Fruit fly (Drosophila melanogaster) whole organism, wandering third instar larva: Measurements from ENCODE around the gene CG1317.

ENCODE experiments used
- Abd-B ChIP-seq: fragments of >200 bp; optimal IDR thresholded peaks from 2 replicates; lab custom pipeline; 2017; ENCODE audit warnings: missing biosample characterization, missing genetic modification characterization
- CG32264 ChIP-seq: fragments of 200-800 bp; sonication (Bioruptor generic); optimal IDR thresholded peaks from 2 replicates; lab custom pipeline; 2016; ENCODE audit warnings: missing biosample characterization, missing genetic modification characterization
- CG9705 ChIP-seq: fragments of 200-800 bp; sonication (Bioruptor generic); optimal IDR thresholded peaks from 2 replicates; lab custom pipeline; 2018; ENCODE audit warnings: missing biosample characterization, mild to moderate bottlenecking, missing genetic modification characterization
- Dfd ChIP-seq: fragments of >200 bp; optimal IDR thresholded peaks from 2 replicates; lab custom pipeline; 2017; ENCODE audit warnings: missing biosample characterization, missing genetic modification characterization
- Dif ChIP-seq: fragments of 200-275, 200-300 bp; sonication (Bioruptor generic); optimal IDR thresholded peaks from 2 replicates; lab custom pipeline; 2018; ENCODE audit warnings: missing biosample characterization, missing genetic modification characterization; ENCODE audit not compliant: partially characterized antibody
- GATAd ChIP-seq: sonication (Bioruptor generic); optimal IDR thresholded peaks from 2 replicates; lab custom pipeline; 2016; ENCODE audit warnings: missing biosample characterization, missing genetic modification characterization
- Hnf4 ChIP-seq: fragments of 200-800 bp; sonication (Bioruptor generic); optimal IDR thresholded peaks from 2 replicates; lab custom pipeline; 2016; ENCODE audit warnings: missing biosample characterization, mild to moderate bottlenecking, missing genetic modification characterization
- Hr78 ChIP-seq: fragments of >200 bp; optimal IDR thresholded peaks from 2 replicates; lab custom pipeline; 2017; ENCODE audit warnings: missing biosample characterization, missing genetic modification characterization
- Hr83 ChIP-seq: fragments of 200-300 bp; sonication (Bioruptor generic); optimal IDR thresholded peaks from 2 replicates; lab custom pipeline; 2016; ENCODE audit warnings: missing biosample characterization, mild to moderate bottlenecking, missing genetic modification characterization, moderate library complexity; ENCODE audit not compliant: poor library complexity, severe bottlenecking
- Jra ChIP-seq: sonication (Bioruptor generic); optimal IDR thresholded peaks from 2 replicates; lab custom pipeline; 2016; ENCODE audit warnings: missing biosample characterization, missing genetic modification characterization
- Mio ChIP-seq: sonication (Bioruptor generic); optimal IDR thresholded peaks from 2 replicates; lab custom pipeline; 2016; ENCODE audit warnings: missing biosample characterization, missing genetic modification characterization
- Myc ChIP-seq: fragments of >200 bp; optimal IDR thresholded peaks from 2 replicates; lab custom pipeline; 2017
- N ChIP-seq: fragments of >200 bp; optimal IDR thresholded peaks from 2 replicates; lab custom pipeline; 2018; ENCODE audit warnings: missing biosample characterization, missing external identifiers, missing genetic modification characterization
- OdsH ChIP-seq: fragments of 200-800 bp; sonication (Bioruptor generic); optimal IDR thresholded peaks from 2 replicates; lab custom pipeline; 2016; ENCODE audit warnings: missing biosample characterization, mild to moderate bottlenecking, missing genetic modification characterization
- Rel ChIP-seq, 2 experiments: fragments of 200-800 bp; sonication (Bioruptor generic) in 1 of 2; optimal IDR thresholded peaks; 2 replicates in 1 of 2; 3 replicates in 1 of 2; lab custom pipeline; 2016 to 2019; ENCODE audit warnings: mild to moderate bottlenecking in 2 of 2, missing biosample characterization in 2 of 2, missing genetic modification characterization in 2 of 2, moderate library complexity in 1 of 2
- Sp1 ChIP-seq: fragments of 200-800 bp; sonication (Bioruptor generic); optimal IDR thresholded peaks from 3 replicates; lab custom pipeline; 2019; ENCODE audit warnings: missing biosample characterization, mild to moderate bottlenecking, missing genetic modification characterization, moderate library complexity
- Vsx2 ChIP-seq: fragments of 200-300, 225-300 bp; sonication (Bioruptor generic); optimal IDR thresholded peaks from 2 replicates; lab custom pipeline; 2018; ENCODE audit warnings: missing biosample characterization, missing genetic modification characterization; ENCODE audit not compliant: partially characterized antibody
- br ChIP-seq: fragments of 200-800 bp; sonication (Bioruptor generic); optimal IDR thresholded peaks from 2 replicates; lab custom pipeline; 2016; ENCODE audit warnings: missing biosample characterization, missing genetic modification characterization
- dl ChIP-seq, 2 experiments: fragments of 175-275, 200-275 bp in 1 of 2; fragments of 200-275 bp in 1 of 2; sonication (Bioruptor generic); optimal IDR thresholded peaks; lab custom pipeline; 2018; ENCODE audit warnings: mild to moderate bottlenecking in 2 of 2, missing biosample characterization in 2 of 2, missing genetic modification characterization in 2 of 2, moderate library complexity in 2 of 2; ENCODE audit not compliant: partially characterized antibody in 2 of 2, insufficient read depth in 1 of 2
- dmrt93B ChIP-seq: fragments of 200-800 bp; sonication (Bioruptor generic); optimal IDR thresholded peaks from 2 replicates; lab custom pipeline; 2018; ENCODE audit warnings: missing biosample characterization, mild to moderate bottlenecking, missing genetic modification characterization
- dsf ChIP-seq: sonication (Bioruptor generic); optimal IDR thresholded peaks from 2 replicates; lab custom pipeline; 2016; ENCODE audit warnings: missing biosample characterization, missing genetic modification characterization, borderline replicate concordance
- ey ChIP-seq: fragments of 200-800 bp; sonication (Bioruptor generic); optimal IDR thresholded peaks from 2 replicates; lab custom pipeline; 2016; ENCODE audit warnings: missing biosample characterization, missing genetic modification characterization
- fru ChIP-seq: fragments of 200-800 bp; sonication (Bioruptor generic); optimal IDR thresholded peaks from 3 replicates; lab custom pipeline; 2016; ENCODE audit warnings: missing biosample characterization, mild to moderate bottlenecking, missing genetic modification characterization
- h ChIP-seq: fragments of 200-800 bp; sonication (Bioruptor generic); optimal IDR thresholded peaks from 3 replicates; lab custom pipeline; 2016; ENCODE audit warnings: missing biosample characterization, mild to moderate bottlenecking, missing genetic modification characterization
- lola ChIP-seq: fragments of >200 bp; optimal IDR thresholded peaks from 2 replicates; lab custom pipeline; 2017; ENCODE audit warnings: missing biosample characterization, missing genetic modification characterization
- psq ChIP-seq: fragments of 200-800 bp; sonication (Bioruptor generic); optimal IDR thresholded peaks from 3 replicates; lab custom pipeline; 2017; ENCODE audit warnings: missing biosample characterization, mild to moderate bottlenecking, missing genetic modification characterization, moderate library complexity
- rgr ChIP-seq: fragments of 200-800 bp; sonication (Bioruptor generic); optimal IDR thresholded peaks from 3 replicates; lab custom pipeline; 2016; ENCODE audit warnings: missing biosample characterization, mild to moderate bottlenecking, missing genetic modification characterization
- sv ChIP-seq: fragments of 200-800 bp; sonication (Bioruptor generic); optimal IDR thresholded peaks from 3 replicates; lab custom pipeline; 2016; ENCODE audit warnings: missing biosample characterization, missing genetic modification characterization
- tai ChIP-seq: sonication (Bioruptor generic); optimal IDR thresholded peaks from 2 replicates; lab custom pipeline; 2016; ENCODE audit warnings: missing biosample characterization, missing genetic modification characterization
- woc ChIP-seq: sonication (Bioruptor generic); optimal IDR thresholded peaks from 2 replicates; lab custom pipeline; 2016; ENCODE audit warnings: missing biosample characterization, mild to moderate bottlenecking, missing genetic modification characterization

CG1317 gene

DNA sequence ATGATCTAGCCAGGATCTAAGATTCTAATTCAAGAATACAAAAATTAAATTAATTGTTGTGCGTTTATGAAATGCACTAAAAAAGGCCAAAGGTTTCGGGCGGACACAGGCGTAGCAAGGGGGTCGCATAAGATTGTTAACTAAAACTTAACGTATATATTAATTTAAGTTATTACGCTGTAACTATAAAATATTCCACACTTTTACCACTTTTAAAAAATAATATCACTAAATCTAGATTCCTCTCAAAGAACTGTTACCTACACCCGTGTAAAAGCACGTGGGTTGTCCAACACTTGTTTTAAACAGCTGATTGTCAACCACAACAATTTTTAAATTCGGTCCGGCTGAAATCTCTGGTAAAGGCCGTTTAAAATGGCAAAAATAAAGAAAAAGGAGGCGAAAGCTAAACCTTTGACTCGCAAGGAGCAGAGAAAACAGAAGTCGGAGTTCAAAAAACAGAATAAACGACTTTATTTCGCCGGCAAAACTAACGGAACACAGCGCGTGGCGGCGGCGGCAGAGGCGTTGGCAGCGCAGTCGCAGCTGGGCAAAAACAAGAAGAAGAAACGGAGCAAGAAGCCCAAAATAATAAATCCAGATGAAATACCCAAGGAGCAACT lies 1.8 kb upstream of the CG1317 start, which contains the start of the genes mRpL23 and CG9004 (continued):
- peak; percentile 37 for TF ChIP-seq Myc (lab: Kevin White, UChicago)
- TF ChIP-seq ey (GFP tag; lab: Kevin White, UChicago): peak; percentile 99
- peak; percentile 100 for TF ChIP-seq rgr
- TF ChIP-seq Hr83 (GFP tag; lab: Kevin White, UChicago): peak; percentile 96
- peak; percentile 100 for TF ChIP-seq h
- TF ChIP-seq psq (GFP tag; lab: Kevin White, UChicago): peak; percentile 98
- TF ChIP-seq Mio (GFP tag; lab: Kevin White, UChicago): peak; percentile 92
- TF ChIP-seq Sp1 (GFP tag; lab: Kevin White, UChicago): peak; percentile 99
- TF ChIP-seq N: no peak
- TF ChIP-seq fru (GFP tag; lab: Kevin White, UChicago): peak; percentile 99
- peak; percentile 87 for TF ChIP-seq Rel (GFP tag; optimal IDR thresholded peaks at IDR 0.05; lab: Kevin White, UChicago)
- TF ChIP-seq Rel (tag; optimal IDR thresholded peaks at IDR 0.05; lab: Kevin White, UChicago): peak; percentile 91

DNA sequence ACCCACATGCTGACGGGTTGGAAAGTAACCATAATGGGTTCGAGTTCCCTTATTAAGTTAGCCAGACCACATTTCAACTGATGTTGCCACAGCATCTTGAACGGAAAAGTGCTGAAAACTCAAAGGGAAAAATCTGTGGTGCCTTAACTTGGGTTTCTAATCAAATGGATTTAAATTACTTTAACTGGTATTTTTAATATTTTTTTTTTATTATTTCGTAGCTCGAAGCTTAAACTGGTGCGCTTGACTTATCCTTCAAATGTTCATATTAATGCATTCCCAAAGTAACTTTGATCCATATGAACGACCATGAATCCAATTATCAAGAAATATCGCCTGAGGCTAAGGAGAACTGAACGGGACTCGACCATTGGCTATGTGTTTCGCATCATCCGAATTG lies 11.5 kb downstream of the CG1317 start, which contains the start of gene CG13801:
Gene CG13801, plus strand, starts transcription at position 301 of the 400 bp plus-strand sequence.
- TF ChIP-seq sv (GFP tag; lab: Kevin White, UChicago) (no peak), CG32264 (GFP tag; lab: Kevin White, UChicago) (no peak), Hr78 (GFP tag; lab: Kevin White, UChicago) (no peak), dl (GFP tag; optimal IDR thresholded peaks at IDR 0.05; lab: Kevin White, UChicago; ENCODE audit: insufficient read depth in 1 of 2, partially characterized antibody in 2 of 2) (no peak), Dif (no peak), Rel (GFP tag; optimal IDR thresholded peaks at IDR 0.05; lab: Kevin White, UChicago) (no peak), Rel (tag; optimal IDR thresholded peaks at IDR 0.05; lab: Kevin White, UChicago) (no peak), woc (GFP tag; lab: Kevin White, UChicago) (no peak), dsf (GFP tag; lab: Kevin White, UChicago) (no peak), Hr83 (GFP tag; lab: Kevin White, UChicago) (no peak), OdsH (GFP tag; lab: Kevin White, UChicago) (no peak), lola (GFP tag; lab: Kevin White, UChicago) (no peak), Jra (GFP tag; lab: Kevin White, UChicago) (no peak), Myc (lab: Kevin White, UChicago) (no peak), h (no peak), Abd-B (no peak), N (no peak), CG9705 (GFP tag; lab: Kevin White, UChicago) (no peak), Vsx2 (GFP tag; lab: Kevin White, UChicago) (no peak), Sp1 (GFP tag; lab: Kevin White, UChicago) (no peak)

DNA sequence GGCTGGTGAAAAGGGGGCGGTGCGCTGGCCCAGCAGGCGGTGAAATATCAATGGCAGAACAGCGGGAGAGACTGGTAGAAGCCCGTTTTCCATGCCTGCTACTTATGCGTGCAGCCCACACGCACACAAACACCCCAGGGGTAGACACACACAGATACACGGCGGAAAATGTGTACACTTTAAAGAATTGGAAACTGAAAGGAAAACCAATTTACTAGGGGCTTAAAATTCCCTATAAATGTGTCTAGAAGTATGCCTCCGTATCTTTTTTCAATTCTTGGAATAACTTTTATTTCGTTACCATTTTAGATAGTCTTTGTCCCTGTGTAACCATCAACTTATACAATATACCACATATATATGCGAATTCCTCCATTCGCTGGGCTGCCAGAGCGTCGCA lies 39.5 kb downstream of the CG1317 start:
- TF ChIP-seq Rel (GFP tag; optimal IDR thresholded peaks at IDR 0.05; lab: Kevin White, UChicago) (no peak), Rel (tag; optimal IDR thresholded peaks at IDR 0.05; lab: Kevin White, UChicago) (no peak)

DNA sequence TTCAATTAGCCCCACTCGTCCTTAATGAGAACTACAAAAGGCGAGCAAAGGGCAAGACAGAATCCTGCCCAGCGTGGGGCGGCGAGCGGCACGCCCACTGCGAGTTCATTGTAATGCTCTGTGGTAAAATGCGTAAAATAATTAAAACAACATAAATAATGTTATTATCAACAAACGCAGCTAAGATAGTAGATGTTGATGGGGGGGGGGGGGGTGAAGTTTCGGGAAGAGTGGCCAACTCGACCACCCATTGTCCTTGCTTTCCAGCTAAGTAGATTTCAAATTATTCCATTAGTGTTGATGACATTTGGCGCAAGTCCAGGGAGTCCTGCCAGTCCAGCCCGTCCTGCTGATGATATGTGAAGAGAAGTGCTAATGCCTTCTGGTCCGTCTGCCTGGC lies 42.9 kb downstream of the CG1317 start:
- peak; percentile 92 for TF ChIP-seq Dfd
- TF ChIP-seq CG9705 (GFP tag; lab: Kevin White, UChicago): no peak

DNA sequence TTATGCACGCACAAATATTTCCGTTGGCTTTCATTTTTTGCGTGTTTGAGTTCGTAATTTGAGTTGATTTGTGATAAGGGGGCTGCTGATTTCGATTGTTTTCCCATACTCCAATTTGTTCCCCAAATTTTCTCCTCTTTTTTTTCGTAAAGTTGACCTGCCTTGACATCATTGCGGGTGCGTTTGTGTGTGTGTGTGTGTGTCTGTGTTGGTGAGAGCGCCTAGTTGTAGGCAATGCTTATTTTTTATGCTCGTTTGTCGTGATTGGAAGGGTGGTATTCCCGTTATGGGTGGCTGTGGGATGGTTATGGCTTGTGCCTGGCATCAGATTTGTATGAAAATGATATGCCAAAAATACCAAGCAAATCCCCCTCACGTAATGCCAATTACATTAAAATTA lies 46.5 kb downstream of the CG1317 start:
- no peak for TF ChIP-seq CG9705 (GFP tag; lab: Kevin White, UChicago)
- peak; percentile 90 for TF ChIP-seq Dfd
- TF ChIP-seq GATAd (GFP tag; lab: Kevin White, UChicago): no peak
- no peak for TF ChIP-seq Hnf4 (GFP tag; lab: Kevin White, UChicago)

DNA sequence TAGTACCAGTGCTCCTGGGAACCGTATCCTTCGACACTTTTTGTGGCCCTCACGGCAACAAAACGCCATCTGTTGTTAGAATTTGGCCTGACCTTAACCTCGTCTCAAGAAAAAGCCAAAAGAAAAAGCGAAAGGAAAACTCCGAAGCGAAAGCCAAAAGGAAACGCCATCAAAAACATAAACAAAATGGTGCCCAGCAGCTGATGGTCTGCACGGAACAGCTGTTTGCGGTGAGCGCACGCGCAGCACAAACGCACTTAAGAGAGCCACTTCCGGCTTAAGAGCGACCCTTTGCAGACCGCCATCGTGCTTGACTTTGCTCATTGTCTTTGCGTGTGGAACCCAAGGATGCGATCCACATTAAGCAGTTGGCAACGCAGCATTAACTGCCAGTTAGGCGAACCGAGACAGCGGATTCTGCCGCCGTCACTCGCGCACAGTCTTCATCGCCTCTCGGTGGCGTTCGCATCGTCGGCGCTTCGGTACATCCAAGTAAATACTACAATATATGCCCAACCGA lies 49.4 kb downstream of the CG1317 start, which contains the start of gene MsR1:
Gene MsR1, plus strand, starts transcription at position 437 of the 520 bp plus-strand sequence.
- TF ChIP-seq dl (GFP tag; optimal IDR thresholded peaks at IDR 0.05; lab: Kevin White, UChicago; ENCODE audit: insufficient read depth in 1 of 2, partially characterized antibody in 2 of 2): no peak
- no peak for TF ChIP-seq GATAd (GFP tag; lab: Kevin White, UChicago)
- no peak for TF ChIP-seq br
- TF ChIP-seq h: no peak
- no peak for TF ChIP-seq Vsx2 (GFP tag; lab: Kevin White, UChicago)
- TF ChIP-seq tai (GFP tag; lab: Kevin White, UChicago): no peak
- TF ChIP-seq CG9705 (GFP tag; lab: Kevin White, UChicago): no peak
- no peak for TF ChIP-seq Sp1 (GFP tag; lab: Kevin White, UChicago)
- TF ChIP-seq Hnf4 (GFP tag; lab: Kevin White, UChicago): no peak
- no peak for TF ChIP-seq dmrt93B
- TF ChIP-seq ey (GFP tag; lab: Kevin White, UChicago): no peak
- TF ChIP-seq Myc (lab: Kevin White, UChicago): no peak
- TF ChIP-seq, all 38 proteins: peak for 0
